Fruit fly (Drosophila melanogaster) whole organism, pupa: ENCODE data around the gene ckd.

Experiments
- CG10348 ChIP-seq: fragments of 200-800 bp; sonication (Bioruptor generic); IDR thresholded peaks from 2 replicates; pipeline ENCODE4 v1.3.6; 2022; ENCODE audit warnings: missing biosample characterization, missing genetic modification characterization
- CG12605 ChIP-seq: fragments of 200-800 bp; sonication (Bioruptor generic); IDR thresholded peaks from 2 replicates; pipeline ENCODE4 v1.3.6; 2022; ENCODE audit warnings: missing biosample characterization, missing genetic modification characterization
- CG13204 ChIP-seq: fragments of 200-800 bp; sonication (Bioruptor generic); optimal IDR thresholded peaks from 2 replicates; lab custom pipeline; 2018; ENCODE audit warnings: missing biosample characterization, mild to moderate bottlenecking, missing genetic modification characterization, moderate library complexity
- CG14655 ChIP-seq: fragments of 200-800 bp; sonication (Bioruptor generic); optimal IDR thresholded peaks from 3 replicates; lab custom pipeline; 2017; ENCODE audit warnings: mild to moderate bottlenecking, missing biosample characterization, missing genetic modification reagents, missing genetic modification characterization
- CG15710 ChIP-seq: fragments of 200-800 bp; sonication (Bioruptor generic); optimal IDR thresholded peaks from 2 replicates; lab custom pipeline; 2018; ENCODE audit warnings: missing biosample characterization, mild to moderate bottlenecking, missing genetic modification characterization, moderate library complexity
- CG17806 ChIP-seq: fragments of 200-800 bp; sonication (Bioruptor generic); optimal IDR thresholded peaks from 2 replicates; lab custom pipeline; 2018; ENCODE audit warnings: missing biosample characterization, mild to moderate bottlenecking, missing genetic modification characterization, moderate library complexity
- CG32121 ChIP-seq: fragments of 200-800 bp; sonication (Bioruptor generic); IDR thresholded peaks from 2 replicates; pipeline ENCODE4 v1.3.6; 2022; ENCODE audit warnings: missing biosample characterization, missing genetic modification characterization
- CG34367 ChIP-seq: fragments of 200-800 bp; sonication (Bioruptor generic); optimal IDR thresholded peaks from 2 replicates; lab custom pipeline; 2018; ENCODE audit warnings: missing biosample characterization, mild to moderate bottlenecking, missing genetic modification characterization
- CG4496 ChIP-seq: fragments of 200-800 bp; sonication (Bioruptor generic); IDR thresholded peaks from 3 replicates; pipeline ENCODE4 v1.3.6; 2022; ENCODE audit warnings: missing biosample characterization, missing genetic modification characterization
- CG8159 ChIP-seq: fragments of 200-800 bp; sonication (Bioruptor generic); optimal IDR thresholded peaks from 3 replicates; lab custom pipeline; 2018; ENCODE audit warnings: missing biosample characterization, mild to moderate bottlenecking, missing genetic modification characterization, moderate library complexity
- CG8301 ChIP-seq: fragments of 200-800 bp; sonication (Bioruptor generic); optimal IDR thresholded peaks from 2 replicates; lab custom pipeline; 2018; ENCODE audit warnings: missing biosample characterization, mild to moderate bottlenecking, missing genetic modification characterization
- CG9948 ChIP-seq: fragments of 200-800 bp; sonication (Bioruptor generic); optimal IDR thresholded peaks from 2 replicates; lab custom pipeline; 2018; ENCODE audit warnings: missing biosample characterization, mild to moderate bottlenecking, missing genetic modification characterization, moderate library complexity
- D1 ChIP-seq: fragments of 200-800 bp; sonication (Bioruptor generic); optimal IDR thresholded peaks from 2 replicates; lab custom pipeline; 2018; ENCODE audit warnings: missing biosample characterization, mild to moderate bottlenecking, missing genetic modification characterization, moderate library complexity
- EcR ChIP-seq: fragments of 200-800 bp; sonication (Bioruptor generic); optimal IDR thresholded peaks from 3 replicates; lab custom pipeline; 2019; ENCODE audit warnings: missing biosample characterization, missing genetic modification characterization, mild to moderate bottlenecking, moderate library complexity, missing genetic modification reagents
- Ets98B ChIP-seq: fragments of 200-800 bp; sonication (Bioruptor generic); IDR thresholded peaks from 2 replicates; pipeline ENCODE4 v1.3.6; 2022; ENCODE audit warnings: missing biosample characterization, missing genetic modification characterization
- Pif1A ChIP-seq: fragments of 200-800 bp; sonication (Bioruptor generic); optimal IDR thresholded peaks from 3 replicates; lab custom pipeline; 2016; ENCODE audit warnings: missing biosample characterization, missing genetic modification characterization
- Snoo ChIP-seq: fragments of 200-800 bp; sonication (Bioruptor generic); optimal IDR thresholded peaks from 3 replicates; lab custom pipeline; 2017; ENCODE audit warnings: missing biosample characterization, mild to moderate bottlenecking, missing genetic modification characterization, inconsistent platforms
- fd96Ca ChIP-seq: fragments of 200-800 bp; sonication (Bioruptor generic); IDR thresholded peaks from 3 replicates; pipeline ENCODE4 v1.3.6; 2022; ENCODE audit warnings: missing biosample characterization, missing genetic modification characterization
- gl ChIP-seq: fragments of 200-800 bp; sonication (Bioruptor generic); optimal IDR thresholded peaks from 2 replicates; lab custom pipeline; 2018; ENCODE audit warnings: missing biosample characterization, mild to moderate bottlenecking, missing genetic modification characterization
- rn ChIP-seq: fragments of 200-800 bp; sonication (Bioruptor generic); IDR thresholded peaks from 2 replicates; pipeline ENCODE4 v1.3.6; 2022; ENCODE audit warnings: missing biosample characterization, missing genetic modification characterization

Gene ckd

DNA sequence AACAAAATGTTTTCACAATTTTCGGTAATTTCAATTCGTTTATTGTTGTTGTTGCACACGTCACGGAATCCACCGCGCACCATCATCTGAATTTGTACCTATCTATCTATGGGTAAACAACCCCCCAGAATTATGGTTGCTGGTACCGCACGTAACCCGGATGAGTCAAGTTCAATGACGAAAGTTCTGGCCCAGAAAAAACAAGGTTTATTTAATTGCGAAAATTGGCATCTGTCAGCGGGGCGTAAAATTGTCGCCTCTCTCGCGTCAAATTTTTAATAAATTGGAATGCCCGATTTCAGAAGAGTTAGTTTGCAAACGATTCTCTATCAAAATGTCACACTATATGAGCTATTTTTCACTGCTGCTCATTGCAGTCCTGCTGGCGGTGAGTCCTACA, 10.5 kb downstream of the ckd start, which contains the start of gene CG34265:
Gene CG34265 (plus strand): TSS at position 301 of the 400 bp plus-strand sequence.
- TF ChIP-seq CG8159: no peak
- no peak for TF ChIP-seq EcR (GFP tag; lab: Kevin White, UChicago)
- TF ChIP-seq CG34367 (tag; lab: Kevin White, UChicago): no peak
- no peak for TF ChIP-seq CG4496 (GFP tag; lab: Robert Waterston, UW)

DNA sequence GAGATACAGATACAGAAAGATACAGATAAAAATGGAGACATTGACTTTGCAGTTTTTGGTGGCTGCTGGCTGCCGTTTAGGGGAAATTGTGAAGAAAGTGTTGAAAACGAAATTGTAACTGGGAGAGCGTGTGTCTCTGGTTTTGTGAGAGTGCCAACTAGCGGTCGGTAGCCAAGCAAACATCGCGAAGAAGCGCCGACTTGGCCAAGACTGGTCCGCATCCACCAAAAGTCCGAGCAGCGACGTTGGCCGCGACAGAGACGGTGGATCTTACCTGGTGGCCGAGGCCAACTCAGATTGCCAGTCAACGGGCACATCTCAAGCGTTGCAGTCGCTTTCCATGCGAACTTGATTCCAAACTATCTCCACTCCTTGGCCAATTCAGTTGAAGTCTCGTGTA, 13.1 kb downstream of the ckd start, which contains the start of gene CG14960:
Gene CG14960 (plus strand): TSS at position 301 of the 400 bp plus-strand sequence.
- TF ChIP-seq CG4496 (GFP tag; lab: Robert Waterston, UW) (0 out of 3 replicates have a peak, but pooled peaks have one; percentile 22), CG15710 (tag; lab: Kevin White, UChicago) (no peak)

DNA sequence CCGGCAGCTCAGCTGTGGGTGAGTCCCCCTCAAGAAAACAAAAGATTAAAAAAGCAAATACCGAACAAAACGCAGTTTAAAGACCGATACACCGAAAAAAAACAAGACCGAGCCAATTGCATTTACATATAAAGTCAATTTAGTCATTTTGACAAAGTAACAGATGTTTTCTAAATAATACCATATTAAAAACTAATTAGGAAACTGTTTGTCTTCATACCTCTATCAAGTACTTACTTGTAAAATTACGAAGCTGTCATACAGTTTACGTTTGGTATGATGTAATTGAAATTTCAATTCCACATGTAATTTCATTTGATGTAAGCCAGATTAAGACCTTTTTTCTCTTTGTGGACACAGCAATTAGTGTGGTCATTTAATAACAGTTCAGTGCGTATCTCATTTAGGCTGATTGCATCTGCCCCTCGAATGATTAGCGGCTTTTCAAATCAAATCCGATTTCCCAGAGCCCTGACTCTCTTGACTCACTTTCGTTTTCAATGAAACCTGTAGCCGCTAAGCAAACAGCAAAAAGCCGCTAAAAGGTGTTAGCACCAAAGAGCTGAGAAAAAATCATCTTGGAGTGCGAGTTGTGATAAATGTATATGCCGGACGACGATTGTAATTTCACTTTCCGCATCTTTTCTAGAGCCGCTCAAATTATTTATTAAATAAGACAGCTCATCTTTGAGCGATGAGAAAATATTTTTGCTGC, 16.9 kb downstream of the ckd start:
- TF ChIP-seq EcR (GFP tag; lab: Kevin White, UChicago): no peak
- no peak for TF ChIP-seq CG12605 (GFP tag; lab: Robert Waterston, UW)
- TF ChIP-seq CG14655 (GFP tag; lab: Kevin White, UChicago): peak; percentile 8
- TF ChIP-seq CG8301 (tag; lab: Kevin White, UChicago): no peak
- TF ChIP-seq CG9948 (tag; lab: Kevin White, UChicago): peak; percentile 7
- peak; percentile 34 for TF ChIP-seq CG8159
- TF ChIP-seq CG17806: peak; percentile 4
- no peak for TF ChIP-seq CG13204

DNA sequence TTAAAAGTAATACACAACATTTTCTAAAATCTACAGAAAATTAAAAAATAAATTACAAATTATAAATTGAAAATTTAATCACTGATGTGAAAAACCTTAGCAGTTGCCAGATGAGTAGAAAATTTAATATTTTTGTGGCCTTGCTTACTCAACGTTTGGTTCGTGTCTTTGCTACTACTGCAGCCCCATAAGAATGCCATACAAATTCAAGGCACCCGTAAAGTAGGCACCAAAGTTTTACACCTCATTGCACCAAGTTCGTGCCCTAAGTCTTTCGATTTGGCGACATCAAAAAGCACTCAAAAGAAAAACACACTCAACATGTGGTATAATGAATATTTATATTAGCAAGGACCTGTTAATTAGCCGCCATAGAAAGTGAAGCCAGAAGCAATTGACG, 19.3 kb downstream of the ckd start:
- no peak for TF ChIP-seq rn (GFP tag; lab: Robert Waterston, UW)
- TF ChIP-seq D1 (tag; lab: Kevin White, UChicago): peak; percentile 53
- peak; percentile 10 for TF ChIP-seq EcR (GFP tag; lab: Kevin White, UChicago)

DNA sequence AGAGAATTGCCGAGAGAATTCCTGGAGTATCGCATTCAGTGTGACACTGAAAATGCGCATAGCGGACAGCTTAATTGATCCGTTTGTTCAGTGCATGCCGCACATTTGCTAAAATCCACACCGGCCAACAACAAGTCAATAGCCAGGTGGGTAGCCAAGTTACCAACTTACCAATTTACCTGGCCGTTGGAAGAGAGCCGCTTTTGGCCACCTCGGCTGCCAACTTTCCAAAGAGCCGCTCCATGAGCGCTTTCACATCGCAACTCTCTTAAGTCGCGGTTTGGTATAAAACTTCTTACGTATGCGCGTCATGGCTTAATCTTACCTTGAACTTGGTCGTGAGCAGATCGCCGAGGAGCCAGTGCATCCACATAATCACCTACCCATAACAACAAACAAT, 22.3 kb downstream of the ckd start, which contains the start of gene CG12017:
Gene CG12017 (plus strand): TSS at position 310 of the 400 bp plus-strand sequence.
- no peak for TF ChIP-seq CG8301 (tag; lab: Kevin White, UChicago)
- no peak for TF ChIP-seq CG15710 (tag; lab: Kevin White, UChicago)
- no peak for TF ChIP-seq CG10348
- TF ChIP-seq fd96Ca (GFP tag; lab: Robert Waterston, UW): no peak
- no peak for TF ChIP-seq Ets98B (GFP tag; lab: Robert Waterston, UW)
- no peak for TF ChIP-seq CG17806
- TF ChIP-seq CG32121: no peak
- TF ChIP-seq Pif1A (GFP tag; lab: Kevin White, UChicago): no peak
- no peak for TF ChIP-seq gl (tag; lab: Kevin White, UChicago)
- no peak for TF ChIP-seq CG34367 (tag; lab: Kevin White, UChicago)

DNA sequence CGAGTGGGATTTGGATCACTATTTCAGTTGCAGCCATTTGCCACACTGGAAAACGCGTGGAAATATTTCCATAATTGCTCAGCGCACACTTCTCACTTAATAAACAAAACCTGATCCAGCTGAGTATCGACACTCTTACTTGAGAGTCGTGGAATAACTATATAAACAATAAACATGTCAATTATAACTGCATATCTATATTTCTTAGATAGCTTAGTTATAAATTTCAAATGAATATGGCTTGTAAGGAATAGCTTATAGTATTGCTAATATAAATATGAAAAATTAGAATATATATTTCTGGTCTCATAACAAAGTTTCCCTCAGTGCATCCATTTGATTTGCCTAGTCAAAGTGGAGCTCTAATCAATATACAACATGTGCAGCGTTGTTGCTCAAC, 25.6 kb downstream of the ckd start:
- no peak for TF ChIP-seq CG4496 (GFP tag; lab: Robert Waterston, UW)
- TF ChIP-seq CG8301 (tag; lab: Kevin White, UChicago): peak; percentile 15

DNA sequence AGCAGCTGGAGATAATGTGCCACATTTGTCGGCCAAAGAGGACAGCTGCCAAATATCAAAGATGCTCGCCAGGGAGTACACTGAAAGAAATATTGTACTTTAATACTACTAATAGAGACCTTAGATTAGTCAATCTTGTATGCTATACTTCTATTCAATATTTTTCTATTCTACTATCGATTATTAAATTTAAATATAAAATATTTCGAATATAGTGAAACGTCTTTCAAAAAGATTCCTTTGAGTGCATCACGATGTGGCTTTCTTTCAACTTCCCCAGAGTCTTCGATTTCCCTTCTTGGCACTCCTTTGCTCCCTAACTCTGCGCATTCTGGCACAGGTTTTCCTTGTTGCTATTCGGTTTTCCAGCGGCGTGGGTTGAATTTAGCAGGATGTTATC, 27.2 kb downstream of the ckd start:
- no peak for TF ChIP-seq Snoo (tag; lab: Kevin White, UChicago)
- TF ChIP-seq D1 (tag; lab: Kevin White, UChicago): no peak
- TF ChIP-seq CG9948 (tag; lab: Kevin White, UChicago): no peak
- TF ChIP-seq CG15710 (tag; lab: Kevin White, UChicago): no peak
- no peak for TF ChIP-seq CG17806
- TF ChIP-seq CG13204: no peak
- TF ChIP-seq fd96Ca (GFP tag; lab: Robert Waterston, UW): no peak
- TF ChIP-seq CG12605 (GFP tag; lab: Robert Waterston, UW): no peak
- TF ChIP-seq CG8301 (tag; lab: Kevin White, UChicago): peak; percentile 25
- TF ChIP-seq gl (tag; lab: Kevin White, UChicago): no peak
- no peak for TF ChIP-seq CG8159
- no peak for TF ChIP-seq rn (GFP tag; lab: Robert Waterston, UW)
- no peak for TF ChIP-seq CG4496 (GFP tag; lab: Robert Waterston, UW)
- no peak for TF ChIP-seq CG10348
- 0 out of 2 replicates have a peak, but pooled peaks have one; percentile 34 for TF ChIP-seq Ets98B (GFP tag; lab: Robert Waterston, UW)
- no peak for TF ChIP-seq CG32121
- TF ChIP-seq EcR (GFP tag; lab: Kevin White, UChicago): no peak
- TF ChIP-seq CG34367 (tag; lab: Kevin White, UChicago): no peak
- TF ChIP-seq CG14655 (GFP tag; lab: Kevin White, UChicago): peak; percentile 57

DNA sequence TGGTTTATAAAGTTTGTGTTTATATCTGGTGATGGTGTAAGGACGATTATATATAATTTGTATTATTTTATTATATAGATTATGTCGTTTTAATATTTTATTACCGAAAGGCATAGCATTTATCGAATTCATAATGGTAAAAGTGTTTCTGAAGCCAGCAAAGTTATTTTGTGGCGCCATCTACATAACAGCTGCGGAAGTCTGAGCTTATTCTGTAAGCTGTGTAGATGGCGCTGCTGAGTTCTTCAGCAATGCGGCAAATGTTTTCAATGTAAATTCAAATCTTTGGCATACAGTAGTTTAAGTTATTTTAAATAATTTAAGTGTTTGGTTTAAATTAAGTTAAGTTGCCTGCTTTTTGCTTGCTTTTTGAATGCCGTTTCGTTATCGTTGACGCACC, 30.7 kb downstream of the ckd start:
- TF ChIP-seq CG14655 (GFP tag; lab: Kevin White, UChicago) (no peak), D1 (tag; lab: Kevin White, UChicago) (peak; percentile 37)
